Fruit fly (Drosophila melanogaster) whole organism, embryonic: ENCODE results near the gene woc.

Experiments
- Abd-B ChIP-seq: fragments of 200-800 bp; sonication (Bioruptor generic); optimal IDR thresholded peaks from 2 replicates; lab custom pipeline; 2018; ENCODE audit warnings: missing biosample characterization, mild to moderate bottlenecking, missing genetic modification characterization, moderate library complexity
- Antp ChIP-seq: fragments of 200-800 bp; sonication (Bioruptor generic); optimal IDR thresholded peaks from 3 replicates; lab custom pipeline; 2016; ENCODE audit warnings: missing biosample characterization, missing genetic modification characterization
- Bdp1 ChIP-seq: fragments of 200-800 bp; sonication (Bioruptor generic); optimal IDR thresholded peaks from 3 replicates; lab custom pipeline; 2016; ENCODE audit warnings: missing biosample characterization, missing genetic modification characterization
- CG10147 ChIP-seq: fragments of 200-800 bp; sonication (Bioruptor generic); optimal IDR thresholded peaks from 2 replicates; lab custom pipeline; 2019; ENCODE audit warnings: missing biosample characterization, mild to moderate bottlenecking, missing genetic modification characterization, moderate library complexity
- CG1024 ChIP-seq: fragments of 200-800 bp; sonication (Bioruptor generic); IDR thresholded peaks from 2 replicates; pipeline ENCODE4 v1.3.6; 2022; ENCODE audit warnings: missing biosample characterization, missing genetic modification characterization
- CG10979 ChIP-seq: fragments of 200-800 bp; sonication (Bioruptor generic); optimal IDR thresholded peaks from 2 replicates; lab custom pipeline; 2018; ENCODE audit warnings: missing biosample characterization, mild to moderate bottlenecking, missing genetic modification characterization, moderate library complexity
- CG12942 ChIP-seq: fragments of 200-800 bp; sonication (Bioruptor generic); optimal IDR thresholded peaks from 3 replicates; lab custom pipeline; 2016; ENCODE audit warnings: missing biosample characterization, missing genetic modification characterization
- CG13424 ChIP-seq: fragments of 200-800 bp; sonication (Bioruptor generic); optimal IDR thresholded peaks from 2 replicates; lab custom pipeline; 2019; ENCODE audit warnings: missing biosample characterization, mild to moderate bottlenecking, missing genetic modification characterization, moderate library complexity
- CG1647 ChIP-seq: fragments of 200-800 bp; sonication (Bioruptor generic); optimal IDR thresholded peaks from 3 replicates; lab custom pipeline; 2016; ENCODE audit warnings: missing biosample characterization, missing genetic modification characterization
- CG16863 ChIP-seq: fragments of 200-800 bp; sonication (Bioruptor generic); optimal IDR thresholded peaks from 3 replicates; lab custom pipeline; 2016; ENCODE audit warnings: missing biosample characterization, missing genetic modification characterization
- CG17359 ChIP-seq: fragments of 200-800 bp; sonication (Bioruptor generic); optimal IDR thresholded peaks from 3 replicates; lab custom pipeline; 2018; ENCODE audit warnings: missing biosample characterization, mild to moderate bottlenecking, missing genetic modification characterization, moderate library complexity
- CG2199 ChIP-seq: fragments of 200-800 bp; sonication (Bioruptor generic); IDR thresholded peaks from 3 replicates; pipeline ENCODE4 v1.3.6; 2022; ENCODE audit warnings: missing biosample characterization, missing genetic modification characterization
- CG30431 ChIP-seq: fragments of 200-800 bp; sonication (Bioruptor generic); optimal IDR thresholded peaks from 2 replicates; lab custom pipeline; 2017; ENCODE audit warnings: missing biosample characterization, missing genetic modification characterization
- CG31224 ChIP-seq: fragments of 200-800 bp; sonication (Bioruptor generic); IDR thresholded peaks from 2 replicates; pipeline ENCODE4 v1.3.6; 2022; ENCODE audit warnings: missing biosample characterization, missing genetic modification characterization
- CG33557 ChIP-seq: fragments of 200-800 bp; sonication (Bioruptor generic); optimal IDR thresholded peaks from 2 replicates; lab custom pipeline; 2019; ENCODE audit warnings: missing biosample characterization, mild to moderate bottlenecking, missing genetic modification characterization, moderate library complexity
- CG3838 ChIP-seq: fragments of 200-800 bp; sonication (Bioruptor generic); optimal IDR thresholded peaks from 3 replicates; lab custom pipeline; 2016; ENCODE audit warnings: missing biosample characterization, missing genetic modification characterization
- CG4360 ChIP-seq: fragments of 200-800 bp; sonication (Bioruptor generic); IDR thresholded peaks from 2 replicates; pipeline ENCODE4 v1.3.6; 2022; ENCODE audit warnings: missing biosample characterization, missing genetic modification characterization
- CG4424 ChIP-seq: fragments of 200-800 bp; sonication (Bioruptor generic); optimal IDR thresholded peaks from 3 replicates; lab custom pipeline; 2016; ENCODE audit warnings: missing biosample characterization, missing genetic modification characterization
- CG6654 ChIP-seq: fragments of 200-800 bp; sonication (Bioruptor generic); optimal IDR thresholded peaks from 2 replicates; lab custom pipeline; 2017; ENCODE audit warnings: missing biosample characterization, mild to moderate bottlenecking, missing genetic modification characterization
- CG7357 ChIP-seq: fragments of 200-800 bp; sonication (Bioruptor generic); IDR thresholded peaks from 3 replicates; pipeline ENCODE4 v1.3.6; 2022; ENCODE audit warnings: missing biosample characterization, missing genetic modification characterization
- CG7928 ChIP-seq: fragments of 200-800 bp; sonication (Bioruptor generic); optimal IDR thresholded peaks from 2 replicates; lab custom pipeline; 2017; ENCODE audit warnings: missing biosample characterization, mild to moderate bottlenecking, missing genetic modification characterization
- CG8281 ChIP-seq: fragments of 200-800 bp; sonication (Bioruptor generic); optimal IDR thresholded peaks from 2 replicates; lab custom pipeline; 2018; ENCODE audit warnings: missing biosample characterization, mild to moderate bottlenecking, missing genetic modification characterization, moderate library complexity
- CG9215 ChIP-seq: fragments of 200-800 bp; sonication (Bioruptor generic); IDR thresholded peaks from 2 replicates; pipeline ENCODE4 v1.3.6; 2022; ENCODE audit warnings: missing biosample characterization, missing genetic modification characterization
- CrebB ChIP-seq: fragments of 200-800 bp; sonication (Bioruptor generic); optimal IDR thresholded peaks from 3 replicates; lab custom pipeline; 2018; ENCODE audit warnings: missing biosample characterization, mild to moderate bottlenecking, missing genetic modification characterization
- D ChIP-seq, 2 experiments: fragments of 200-800 bp in 1 of 2; fragments of >200 bp in 1 of 2; sonication (Bioruptor generic) in 1 of 2; optimal IDR thresholded peaks; 2 replicates in 1 of 2; 3 replicates in 1 of 2; lab custom pipeline; 2017; ENCODE audit warnings: mild to moderate bottlenecking in 1 of 2, missing biosample characterization in 1 of 2, missing genetic modification characterization in 1 of 2, missing genetic modification reagents in 1 of 2
- D19B ChIP-seq: fragments of 200-800 bp; sonication (Bioruptor generic); optimal IDR thresholded peaks from 2 replicates; lab custom pipeline; 2017; ENCODE audit warnings: missing biosample characterization, mild to moderate bottlenecking, missing genetic modification characterization
- Dbx ChIP-seq: fragments of 200-800 bp; sonication (Bioruptor generic); IDR thresholded peaks from 3 replicates; pipeline ENCODE4 v1.3.6; 2022; ENCODE audit warnings: missing biosample characterization, missing genetic modification characterization
- Fer1 ChIP-seq: fragments of 200-800 bp; sonication (Bioruptor generic); optimal IDR thresholded peaks from 2 replicates; lab custom pipeline; 2017; ENCODE audit warnings: missing biosample characterization, mild to moderate bottlenecking, missing genetic modification characterization
- Gug ChIP-seq: fragments of 200-800 bp; sonication (Bioruptor generic); IDR thresholded peaks from 4 replicates; pipeline ENCODE4 v1.3.6; 2022; ENCODE audit warnings: missing biosample characterization, missing genetic modification characterization
- Hmx ChIP-seq: fragments of 200-800 bp; sonication (Bioruptor generic); optimal IDR thresholded peaks from 2 replicates; lab custom pipeline; 2016; ENCODE audit warnings: missing biosample characterization, missing genetic modification characterization
- MBD-R2 ChIP-seq: fragments of 200-800 bp; sonication (Bioruptor generic); IDR thresholded peaks from 2 replicates; pipeline ENCODE4 v1.3.6; 2022; ENCODE audit warnings: missing biosample characterization, missing genetic modification characterization
- MESR4 ChIP-seq: fragments of 200-800 bp; sonication (Bioruptor generic); optimal IDR thresholded peaks from 2 replicates; lab custom pipeline; 2018; ENCODE audit warnings: missing biosample characterization, mild to moderate bottlenecking, missing genetic modification characterization, moderate library complexity
- MTF-1 ChIP-seq: fragments of 200-800 bp; sonication (Bioruptor generic); optimal IDR thresholded peaks from 2 replicates; lab custom pipeline; 2018; ENCODE audit warnings: missing biosample characterization, mild to moderate bottlenecking, missing genetic modification characterization, borderline replicate concordance
- Ssrp ChIP-seq: fragments of 200-800 bp; sonication (Bioruptor generic); optimal IDR thresholded peaks from 2 replicates; lab custom pipeline; 2018; ENCODE audit warnings: missing biosample characterization, mild to moderate bottlenecking, missing genetic modification characterization, moderate library complexity
- YL-1 ChIP-seq: fragments of 200-800 bp; sonication (Bioruptor generic); optimal IDR thresholded peaks from 3 replicates; lab custom pipeline; 2017; ENCODE audit warnings: missing biosample characterization, mild to moderate bottlenecking, missing genetic modification characterization
- ap ChIP-seq: fragments of 200-800 bp; sonication (Bioruptor generic); IDR thresholded peaks from 2 replicates; pipeline ENCODE4 v1.3.6; 2022; ENCODE audit warnings: missing biosample characterization, missing genetic modification characterization
- ara ChIP-seq: fragments of 200-800 bp; sonication (Bioruptor generic); IDR thresholded peaks from 2 replicates; pipeline ENCODE4 v1.3.6; 2022; ENCODE audit warnings: missing biosample characterization, missing genetic modification characterization
- bcd ChIP-seq: fragments of 200-800 bp; sonication (Bioruptor generic); optimal IDR thresholded peaks from 2 replicates; lab custom pipeline; 2017; ENCODE audit warnings: missing biosample characterization, mild to moderate bottlenecking, missing genetic modification characterization
- bigmax ChIP-seq: fragments of 200-800 bp; sonication (Bioruptor generic); optimal IDR thresholded peaks from 2 replicates; lab custom pipeline; 2018; ENCODE audit warnings: missing biosample characterization, mild to moderate bottlenecking, missing genetic modification characterization
- fd96Cb ChIP-seq: fragments of 200-800 bp; sonication (Bioruptor generic); optimal IDR thresholded peaks from 2 replicates; lab custom pipeline; 2018; ENCODE audit warnings: missing biosample characterization, mild to moderate bottlenecking, missing genetic modification characterization, moderate library complexity
- fru ChIP-seq: fragments of >200 bp; optimal IDR thresholded peaks from 2 replicates; lab custom pipeline; 2017
- ind ChIP-seq: fragments of 200-800 bp; sonication (Bioruptor generic); optimal IDR thresholded peaks from 3 replicates; lab custom pipeline; 2016; ENCODE audit warnings: missing biosample characterization, missing genetic modification characterization
- oc ChIP-seq: fragments of 200-800 bp; sonication (Bioruptor generic); optimal IDR thresholded peaks from 2 replicates; lab custom pipeline; 2018; ENCODE audit warnings: missing biosample characterization, mild to moderate bottlenecking, missing genetic modification characterization, moderate library complexity
- otp ChIP-seq: fragments of 200-800 bp; sonication (Bioruptor generic); IDR thresholded peaks from 3 replicates; pipeline ENCODE4, ENCODE4 v1.3.6; 2022; ENCODE audit warnings: missing biosample characterization, missing genetic modification characterization
- ro ChIP-seq: fragments of 200-800 bp; sonication (Bioruptor generic); IDR thresholded peaks from 2 replicates; pipeline ENCODE4 v1.3.6; 2022; ENCODE audit warnings: missing biosample characterization, missing genetic modification characterization
- salm ChIP-seq: fragments of 200-800 bp; sonication (Bioruptor generic); optimal IDR thresholded peaks from 2 replicates; lab custom pipeline; 2018; ENCODE audit warnings: missing biosample characterization, mild to moderate bottlenecking, missing genetic modification characterization
- sima ChIP-seq: fragments of 200-800 bp; sonication (Bioruptor generic); optimal IDR thresholded peaks from 2 replicates; lab custom pipeline; 2016; ENCODE audit warnings: missing biosample characterization, missing genetic modification characterization
- toy ChIP-seq: fragments of 200-800 bp; sonication (Bioruptor generic); IDR thresholded peaks from 2 replicates; pipeline ENCODE4 v1.3.6; 2022; ENCODE audit warnings: missing biosample characterization, missing genetic modification characterization
- wek ChIP-seq: fragments of 200-800 bp; sonication (Bioruptor generic); optimal IDR thresholded peaks from 3 replicates; lab custom pipeline; 2018; ENCODE audit warnings: missing biosample characterization, mild to moderate bottlenecking, missing genetic modification characterization, moderate library complexity

Gene woc

dm6 chr3R:27253136-27253920, 10.5 kb downstream of the woc start, which contains the start of gene pll (continued):
- peak; percentile 83 for TF ChIP-seq Abd-B (GFP tag; lab: Kevin White, UChicago)
- TF ChIP-seq CG7928 (GFP tag; lab: Kevin White, UChicago): peak; percentile 35
- peak; percentile 25 for TF ChIP-seq Bdp1 (GFP tag; lab: Kevin White, UChicago)
- peak; percentile 18 for TF ChIP-seq D (optimal IDR thresholded peaks at IDR 0.05; lab: Kevin White, UChicago)
- peak; percentile 46 for TF ChIP-seq D (GFP tag; optimal IDR thresholded peaks at IDR 0.05; lab: Kevin White, UChicago)
- TF ChIP-seq CG31224 (GFP tag; lab: Robert Waterston, UW): peak; percentile 84
- peak; percentile 48 for TF ChIP-seq CG30431 (GFP tag; lab: Kevin White, UChicago)
- peak; percentile 60 for TF ChIP-seq MTF-1 (GFP tag; lab: Kevin White, UChicago)
- peak; percentile 80 for TF ChIP-seq CG7357 (GFP tag; lab: Robert Waterston, UW)
- TF ChIP-seq otp (GFP tag; lab: Robert Waterston, UW): peak; percentile 83; the same call in 2 of the 3 replicates
- peak; percentile 66; the same call in 1 of the 3 replicates for TF ChIP-seq CG2199 (GFP tag; lab: Robert Waterston, UW)
- no peak for TF ChIP-seq CG8281 (tag; lab: Kevin White, UChicago)
- peak; percentile 88 for TF ChIP-seq Gug
- TF ChIP-seq CG9215 (GFP tag; lab: Robert Waterston, UW): peak; percentile 85
- peak; percentile 72 for TF ChIP-seq Fer1 (GFP tag; lab: Kevin White, UChicago)
- peak; percentile 74 for TF ChIP-seq YL-1
- TF ChIP-seq ind (GFP tag; lab: Kevin White, UChicago): peak; percentile 83
- peak; percentile 61 for TF ChIP-seq Hmx (GFP tag; lab: Kevin White, UChicago)
- peak; percentile 84 for TF ChIP-seq CG1024 (GFP tag; lab: Robert Waterston, UW)
- peak; percentile 75 for TF ChIP-seq fd96Cb (tag; lab: Kevin White, UChicago)
- TF ChIP-seq sima (GFP tag; lab: Kevin White, UChicago): no peak
- TF ChIP-seq CG10979: peak; percentile 71
- TF ChIP-seq bigmax (GFP tag; lab: Kevin White, UChicago): no peak
- peak; percentile 32 for TF ChIP-seq Antp
- TF ChIP-seq CG1647 (GFP tag; lab: Kevin White, UChicago): peak; percentile 32
- no peak for TF ChIP-seq fru
- TF ChIP-seq bcd (GFP tag; lab: Kevin White, UChicago): peak; percentile 71
- no peak for TF ChIP-seq toy (GFP tag; lab: Robert Waterston, UW)
- no peak for TF ChIP-seq CG4360
- TF ChIP-seq MESR4: peak; percentile 76
- TF ChIP-seq CG17359 (tag; lab: Kevin White, UChicago): peak; percentile 86
- peak; percentile 61 for TF ChIP-seq CG16863
- TF ChIP-seq CG12942: peak; percentile 82
- TF ChIP-seq wek (GFP tag; lab: Kevin White, UChicago): no peak
- TF ChIP-seq CG13424 (tag; lab: Kevin White, UChicago): peak; percentile 84
- peak; percentile 40 for TF ChIP-seq CG33557 (GFP tag; lab: Kevin White, UChicago)
- peak; percentile 70 for TF ChIP-seq Ssrp (tag; lab: Kevin White, UChicago)
- peak; percentile 40 for TF ChIP-seq CrebB (tag; lab: Kevin White, UChicago)
- TF ChIP-seq ap (GFP tag; lab: Robert Waterston, UW): peak; percentile 58
- TF ChIP-seq CG3838: peak; percentile 53
- TF ChIP-seq oc (tag; lab: Kevin White, UChicago): peak; percentile 69
- peak; percentile 59; the same call in 1 of the 2 replicates for TF ChIP-seq ro (GFP tag; lab: Robert Waterston, UW)
- TF ChIP-seq MBD-R2: peak; percentile 89
- TF ChIP-seq salm: peak; percentile 40
- no peak for TF ChIP-seq D19B (GFP tag; lab: Kevin White, UChicago)
- TF ChIP-seq Dbx (GFP tag; lab: Robert Waterston, UW): peak; percentile 90
- no peak for TF ChIP-seq CG6654
- TF ChIP-seq CG10147 (GFP tag; lab: Kevin White, UChicago): peak; percentile 71
- TF ChIP-seq ara (GFP tag; lab: Robert Waterston, UW): peak; percentile 80
- TF ChIP-seq CG4424: peak; percentile 67
